Worm (Caenorhabditis elegans) whole organism, early embryonic: ENCODE results near the gene Y71H2AL.4.

ENCODE experiments used
- B0310.2 ChIP-seq: sonication (generic microtip); optimal IDR thresholded peaks from 2 replicates; lab custom pipeline; 2016; ENCODE audit warnings: mild to moderate bottlenecking, missing genetic modification characterization, missing compliant biosample characterization
- F13C5.2 ChIP-seq: sonication (generic microtip); optimal IDR thresholded peaks from 2 replicates; lab custom pipeline; 2017; ENCODE audit warnings: mild to moderate bottlenecking, missing genetic modification characterization, inconsistent platforms, missing compliant biosample characterization
- aly-1 ChIP-seq: sonication (generic microtip); optimal IDR thresholded peaks from 2 replicates; lab custom pipeline; 2016; ENCODE audit warnings: missing genetic modification characterization, missing compliant biosample characterization
- ama-1 ChIP-seq: fragments of 150-350 bp; optimal IDR thresholded peaks from 2 replicates; lab custom pipeline; 2014
- ceh-13 ChIP-seq: fragments of 200-800 bp; sonication (Bioruptor generic); optimal IDR thresholded peaks from 2 replicates; lab custom pipeline; 2018; ENCODE audit warnings: mild to moderate bottlenecking, missing genetic modification characterization, missing compliant biosample characterization
- ceh-36 ChIP-seq: sonication (generic microtip); optimal IDR thresholded peaks from 2 replicates; lab custom pipeline; 2016; ENCODE audit warnings: missing genetic modification characterization, inconsistent platforms, missing compliant biosample characterization
- ets-7 ChIP-seq: sonication (generic microtip); optimal IDR thresholded peaks from 2 replicates; lab custom pipeline; 2016; ENCODE audit warnings: missing genotype, missing genetic modification characterization, missing compliant biosample characterization
- flt-1 ChIP-seq: fragments of 200-800 bp; sonication (Bioruptor generic); IDR thresholded peaks from 2 replicates; pipeline ENCODE4 v1.3.6; 2022; ENCODE audit warnings: missing genetic modification characterization, missing compliant biosample characterization
- hmbx-1 ChIP-seq: sonication (generic microtip); optimal IDR thresholded peaks from 2 replicates; lab custom pipeline; 2016; ENCODE audit warnings: mild to moderate bottlenecking, missing genetic modification characterization, missing compliant biosample characterization
- hmg-4 ChIP-seq: fragments of 200-800 bp; sonication (Bioruptor generic); optimal IDR thresholded peaks from 2 replicates; lab custom pipeline; 2018; ENCODE audit warnings: mild to moderate bottlenecking, missing genetic modification characterization, missing compliant biosample characterization
- hnd-1 ChIP-seq: sonication (generic microtip); optimal IDR thresholded peaks from 2 replicates; lab custom pipeline; 2016; ENCODE audit warnings: missing genetic modification characterization, missing compliant biosample characterization
- pes-1 ChIP-seq: fragments of 200-800 bp; sonication (Bioruptor generic); IDR thresholded peaks from 2 replicates; pipeline ENCODE4 v1.3.6; 2022; ENCODE audit warnings: missing genetic modification reagents, missing genetic modification characterization, missing compliant biosample characterization
- scrt-1 ChIP-seq: fragments of 200-800 bp; sonication (Bioruptor generic); IDR thresholded peaks from 2 replicates; pipeline ENCODE4 v1.3.6; 2022; ENCODE audit warnings: missing genetic modification characterization, missing compliant biosample characterization
- sea-1 ChIP-seq: fragments of 200-800 bp; sonication (Bioruptor generic); conservative IDR thresholded peaks from 2 replicates; pipeline ENCODE4 v1.3.6; 2022; ENCODE audit warnings: missing genetic modification characterization, missing compliant biosample characterization
- tbx-11 ChIP-seq: fragments of 200-800 bp; sonication (Bioruptor generic); IDR thresholded peaks from 2 replicates; pipeline ENCODE4 v1.3.6; 2022; ENCODE audit warnings: missing genetic modification characterization, missing compliant biosample characterization
- tbx-37 ChIP-seq: fragments of 200-800 bp; sonication (Bioruptor generic); conservative IDR thresholded peaks from 2 replicates; pipeline ENCODE4 v1.3.6; 2022; ENCODE audit warnings: missing genetic modification reagents, missing genetic modification characterization, missing compliant biosample characterization
- tra-4 ChIP-seq: sonication (generic microtip); optimal IDR thresholded peaks from 2 replicates; lab custom pipeline; 2017; ENCODE audit warnings: missing genetic modification characterization, missing compliant biosample characterization

Y71H2AL.4 gene

ce11 chrIII:2686064-2686463, at the start of gene Y71H2AL.4, which contains the start of the genes Y71H2AL.2 and pbo-1:
Y71H2AL.4 (plus strand) TSS chrIII:2686408.
Y71H2AL.2 (plus strand) TSS chrIII:2686364.
pbo-1 (minus strand) TSS chrIII:2686463.
- TF ChIP-seq hmg-4 (GFP tag; lab: Kevin White, UChicago), result no peak
- TF ChIP-seq ets-7 (tag; lab: Kevin White, UChicago), result no peak
- TF ChIP-seq ama-1 (lab: Kevin White, UChicago), result no peak
- no peak for TF ChIP-seq sea-1 (GFP tag; lab: Robert Waterston, UW)
- TF ChIP-seq tbx-37 (GFP tag; lab: Robert Waterston, UW), result no peak
- TF ChIP-seq flt-1 (GFP tag; lab: Robert Waterston, UW), result no peak
- no peak for TF ChIP-seq hmbx-1 (tag; lab: Kevin White, UChicago)
- TF ChIP-seq ceh-13 (GFP tag; lab: Kevin White, UChicago), result no peak
- TF ChIP-seq F13C5.2, result no peak

ce11 chrIII:2641659-2642058, 44.5 kb upstream of the Y71H2AL.4 start:
- TF ChIP-seq ceh-36 (tag; lab: Kevin White, UChicago) (peak; percentile 52), hnd-1 (tag; lab: Kevin White, UChicago) (no peak)

DNA sequence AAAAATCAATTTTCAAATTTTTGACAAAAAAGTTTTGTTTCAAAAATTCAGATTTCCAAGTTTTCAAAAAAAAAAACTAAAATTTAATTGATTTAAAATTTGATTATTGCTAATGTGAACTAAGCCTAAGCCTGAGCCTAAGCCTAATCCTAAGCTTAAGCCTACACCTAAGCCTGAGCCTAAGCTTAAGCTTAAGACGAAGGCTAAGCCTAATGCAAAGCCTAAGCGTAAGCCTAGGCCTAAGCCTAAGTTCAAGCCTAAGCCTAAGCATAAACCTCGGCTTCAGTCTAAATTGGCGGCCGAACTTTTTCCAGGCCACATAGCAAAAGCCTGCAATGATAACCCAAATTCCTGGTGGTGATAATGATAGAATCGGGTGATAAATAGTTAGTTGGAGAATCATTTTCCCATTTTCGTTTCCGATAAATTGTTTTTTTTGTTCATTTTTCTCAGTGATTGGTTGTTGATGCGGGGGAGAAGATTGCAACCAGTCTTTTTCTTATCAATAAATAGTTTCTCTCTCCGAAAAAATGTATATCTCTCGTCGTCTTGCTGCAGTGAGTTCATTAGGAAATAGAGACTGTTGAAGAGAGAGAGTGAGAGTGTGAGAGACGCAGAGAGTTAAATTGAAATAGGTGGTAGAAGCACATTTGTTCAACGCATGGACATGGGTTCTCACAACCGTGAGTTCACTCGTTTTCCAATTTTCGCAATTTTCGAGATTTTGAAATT, 38.8 kb upstream of the Y71H2AL.4 start:
- TF ChIP-seq ceh-36 (tag; lab: Kevin White, UChicago), result peak; percentile 47
- no peak for TF ChIP-seq ets-7 (tag; lab: Kevin White, UChicago)
- no peak for TF ChIP-seq tra-4 (tag; lab: Kevin White, UChicago)
- no peak for TF ChIP-seq F13C5.2

- TF ChIP-seq aly-1 (tag; lab: Kevin White, UChicago) (no peak), ceh-36 (tag; lab: Kevin White, UChicago) (no peak), hmg-4 (GFP tag; lab: Kevin White, UChicago) (no peak), tbx-11 (no peak), B0310.2 (no peak), tbx-37 (GFP tag; lab: Robert Waterston, UW) (no peak), ets-7 (tag; lab: Kevin White, UChicago) (no peak), flt-1 (GFP tag; lab: Robert Waterston, UW) (no peak), F13C5.2 (no peak), tra-4 (tag; lab: Kevin White, UChicago) (no peak), sea-1 (GFP tag; lab: Robert Waterston, UW) (no peak), ceh-13 (GFP tag; lab: Kevin White, UChicago) (no peak), hmbx-1 (tag; lab: Kevin White, UChicago) (no peak), scrt-1 (GFP tag; lab: Robert Waterston, UW) (no peak), pes-1 (no peak), ama-1 (lab: Kevin White, UChicago) (no peak), hnd-1 (tag; lab: Kevin White, UChicago) (no peak)
Measured at ce11 chrIII:2651519-2651918, 34.7 kb upstream of the Y71H2AL.4 start.

- TF ChIP-seq B0310.2, result no peak
- TF ChIP-seq F13C5.2, result no peak
- no peak for TF ChIP-seq hmg-4 (GFP tag; lab: Kevin White, UChicago)
- TF ChIP-seq flt-1 (GFP tag; lab: Robert Waterston, UW), result no peak
- no peak for TF ChIP-seq pes-1
- TF ChIP-seq ceh-36 (tag; lab: Kevin White, UChicago), result no peak
- TF ChIP-seq hmbx-1 (tag; lab: Kevin White, UChicago), result no peak
- no peak for TF ChIP-seq hnd-1 (tag; lab: Kevin White, UChicago)
- no peak for TF ChIP-seq tra-4 (tag; lab: Kevin White, UChicago)
- no peak for TF ChIP-seq ceh-13 (GFP tag; lab: Kevin White, UChicago)
- no peak for TF ChIP-seq scrt-1 (GFP tag; lab: Robert Waterston, UW)
- no peak for TF ChIP-seq ets-7 (tag; lab: Kevin White, UChicago)
- no peak for TF ChIP-seq tbx-11
- no peak for TF ChIP-seq aly-1 (tag; lab: Kevin White, UChicago)
Measured at ce11 chrIII:2652704-2653566, 33.3 kb upstream of the Y71H2AL.4 start.

DNA sequence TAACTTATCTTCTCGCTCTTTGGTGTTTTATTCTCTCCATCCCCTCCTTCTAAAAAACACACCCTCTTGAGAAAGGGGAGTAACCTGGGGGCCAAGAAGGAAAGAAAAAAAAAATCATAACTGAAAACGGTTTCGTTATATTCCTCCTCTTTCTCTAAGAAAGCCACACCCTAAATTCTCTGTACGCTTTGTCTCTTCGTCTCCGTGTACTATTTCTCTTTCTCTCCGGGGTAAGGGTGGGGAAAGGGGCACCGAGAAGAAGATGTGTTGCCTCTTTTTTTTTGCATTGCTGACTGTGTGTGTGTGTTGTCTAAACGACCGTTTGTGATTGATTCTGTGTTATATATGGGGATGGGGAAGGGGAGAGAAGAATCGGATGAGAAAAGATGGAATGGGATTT, 30.0 kb upstream of the Y71H2AL.4 start:
- TF ChIP-seq ets-7 (tag; lab: Kevin White, UChicago), result no peak
- TF ChIP-seq hnd-1 (tag; lab: Kevin White, UChicago), result no peak
- no peak for TF ChIP-seq tbx-37 (GFP tag; lab: Robert Waterston, UW)
- no peak for TF ChIP-seq sea-1 (GFP tag; lab: Robert Waterston, UW)
- no peak for TF ChIP-seq hmbx-1 (tag; lab: Kevin White, UChicago)

- no peak for TF ChIP-seq ama-1 (lab: Kevin White, UChicago)
- TF ChIP-seq aly-1 (tag; lab: Kevin White, UChicago), result no peak
- no peak for TF ChIP-seq pes-1
- no peak for TF ChIP-seq F13C5.2
- no peak for TF ChIP-seq ceh-13 (GFP tag; lab: Kevin White, UChicago)
- TF ChIP-seq tra-4 (tag; lab: Kevin White, UChicago), result no peak
- TF ChIP-seq tbx-37 (GFP tag; lab: Robert Waterston, UW), result no peak
- no peak for TF ChIP-seq ceh-36 (tag; lab: Kevin White, UChicago)
- no peak for TF ChIP-seq ets-7 (tag; lab: Kevin White, UChicago)
- TF ChIP-seq hmbx-1 (tag; lab: Kevin White, UChicago), result no peak
- no peak for TF ChIP-seq tbx-11
- TF ChIP-seq scrt-1 (GFP tag; lab: Robert Waterston, UW), result no peak
- no peak for TF ChIP-seq B0310.2
- TF ChIP-seq hmg-4 (GFP tag; lab: Kevin White, UChicago), result no peak
- TF ChIP-seq flt-1 (GFP tag; lab: Robert Waterston, UW), result no peak
- no peak for TF ChIP-seq hnd-1 (tag; lab: Kevin White, UChicago)
- TF ChIP-seq sea-1 (GFP tag; lab: Robert Waterston, UW), result no peak
Measured at ce11 chrIII:2657783-2658182, 28.4 kb upstream of the Y71H2AL.4 start, which contains the start of gene let-805. let-805 (plus strand) TSS chrIII:2658083.
